Fruit fly (Drosophila melanogaster): ENCODE data around the gene FASN2.

dm6 chr2L:3057951-3058771 is 14.4 kb downstream of the FASN2 start:
- TF ChIP-seq CG8478 (optimal IDR thresholded peaks at IDR 0.05): no peak
- TF ChIP-seq CTCF (optimal IDR thresholded peaks at IDR 0.05): no peak

Measured in S2 (cell line).